Fruit fly (Drosophila melanogaster) whole organism, adult: ENCODE results near the gene CG3407.

ENCODE experiments used
- CG1620 ChIP-seq: fragments of 200-800 bp; sonication (Bioruptor generic); optimal IDR thresholded peaks from 2 replicates; lab custom pipeline; 2016; ENCODE audit warnings: missing biosample characterization, missing genetic modification characterization
- Clk ChIP-seq: fragments of 200-800 bp; sonication (Bioruptor generic); optimal IDR thresholded peaks from 2 replicates; lab custom pipeline; 2017; ENCODE audit warnings: missing biosample characterization, missing genetic modification characterization
- Crg-1 ChIP-seq: fragments of 200-800 bp; sonication (Bioruptor generic); optimal IDR thresholded peaks from 2 replicates; lab custom pipeline; 2016; ENCODE audit warnings: missing biosample characterization, missing genetic modification characterization
- Hr96 ChIP-seq: fragments of 200-800 bp; sonication (Bioruptor generic); optimal IDR thresholded peaks from 2 replicates; lab custom pipeline; 2016; ENCODE audit warnings: missing biosample characterization, missing genetic modification characterization
- Mnt ChIP-seq: fragments of 200-800 bp; sonication (Bioruptor generic); optimal IDR thresholded peaks from 2 replicates; lab custom pipeline; 2016; ENCODE audit warnings: missing biosample characterization, mild to moderate bottlenecking, missing genetic modification characterization
- cnc ChIP-seq, 2 experiments: fragments of >200 bp; optimal IDR thresholded peaks; 2 replicates each; lab custom pipeline; 2017
- kay ChIP-seq: fragments of 200-800 bp; sonication (Bioruptor generic); peaks from one replicate; lab custom pipeline; 2016; ENCODE audit warnings: missing biosample characterization, missing genetic modification characterization, borderline replicate concordance
- toe ChIP-seq: fragments of 200-800 bp; sonication (Bioruptor generic); optimal IDR thresholded peaks from 2 replicates; lab custom pipeline; 2016; ENCODE audit warnings: missing biosample characterization, missing genetic modification characterization

- no peak for TF ChIP-seq toe (GFP tag; lab: Kevin White, UChicago)
- TF ChIP-seq cnc (optimal IDR thresholded peaks at IDR 0.05; lab: Kevin White, UChicago), result no peak
- no peak for TF ChIP-seq Mnt (GFP tag; lab: Kevin White, UChicago)
- no peak for TF ChIP-seq Hr96 (GFP tag; lab: Kevin White, UChicago)
- no peak for TF ChIP-seq kay (GFP tag; lab: Kevin White, UChicago)
- TF ChIP-seq Clk, result no peak
- no peak for TF ChIP-seq Crg-1 (GFP tag; lab: Kevin White, UChicago)
- no peak for TF ChIP-seq CG1620 (GFP tag; lab: Kevin White, UChicago)
Measured at dm6 chr2L:3836440-3836890, 23.3 kb upstream of the CG3407 start, which contains the start of gene slp2.
